Worm (Caenorhabditis elegans): ENCODE measurements around the gene pod-2.

DNA sequence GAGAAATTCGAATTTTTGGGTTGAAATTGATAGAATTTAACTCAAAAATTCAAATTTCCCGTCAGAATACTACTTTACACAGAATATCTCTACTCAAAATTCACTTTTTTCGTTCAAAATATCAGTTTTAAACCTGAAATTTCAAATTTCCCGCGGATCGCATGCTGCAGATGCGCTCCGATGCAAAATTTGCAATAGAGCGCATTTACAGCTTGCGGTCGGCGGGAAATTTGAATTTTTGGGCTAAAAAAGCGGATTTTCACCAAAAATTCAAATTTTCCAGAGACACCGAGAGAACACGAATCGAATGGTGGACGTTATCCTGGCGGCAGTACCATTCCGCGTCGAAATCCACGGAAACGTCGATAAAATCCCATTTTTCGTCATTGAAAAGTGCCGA is 11.8 kb upstream of the pod-2 start:
- TF ChIP-seq dao-5 (tag; optimal IDR thresholded peaks at IDR 0.05) (no peak), W03F9.2 (tag; optimal IDR thresholded peaks at IDR 0.05) (no peak)

Measured in whole organism, L4/young adult.